Worm (Caenorhabditis elegans): Measurements from ENCODE around the gene lgc-40.

lgc-40 gene

DNA sequence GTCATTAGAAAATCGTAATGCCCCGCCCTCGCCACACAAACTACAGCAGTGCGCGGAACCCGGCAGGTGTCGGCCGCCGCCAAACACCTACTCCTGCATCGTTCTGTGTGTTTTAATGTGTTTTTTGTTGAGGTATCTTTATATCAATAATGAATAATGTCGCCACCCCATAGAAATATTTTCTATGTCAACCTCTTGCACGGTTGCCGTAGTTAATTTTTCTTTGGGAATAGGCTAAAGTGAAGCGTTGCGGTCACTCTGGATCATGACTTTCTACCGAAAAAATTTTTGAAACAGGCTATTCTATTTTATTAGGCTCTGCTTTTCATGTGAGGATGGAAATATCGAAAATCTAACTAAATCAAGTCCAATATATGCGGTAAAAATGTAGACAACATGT is 31.0 kb upstream of the lgc-40 start:
- TF ChIP-seq ceh-36 (tag; optimal IDR thresholded peaks at IDR 0.05) (no peak), scrt-1 (GFP tag; IDR thresholded peaks at IDR 0.05) (no peak), tbx-37 (GFP tag; conservative IDR thresholded peaks at IDR 0.05) (no peak), ets-7 (tag; optimal IDR thresholded peaks at IDR 0.05) (no peak), sea-1 (GFP tag; conservative IDR thresholded peaks at IDR 0.05) (no peak), ama-1 (optimal IDR thresholded peaks at IDR 0.05) (peak; percentile 77), tra-4 (tag; optimal IDR thresholded peaks at IDR 0.05) (no peak), hnd-1 (tag; optimal IDR thresholded peaks at IDR 0.05) (no peak)

DNA sequence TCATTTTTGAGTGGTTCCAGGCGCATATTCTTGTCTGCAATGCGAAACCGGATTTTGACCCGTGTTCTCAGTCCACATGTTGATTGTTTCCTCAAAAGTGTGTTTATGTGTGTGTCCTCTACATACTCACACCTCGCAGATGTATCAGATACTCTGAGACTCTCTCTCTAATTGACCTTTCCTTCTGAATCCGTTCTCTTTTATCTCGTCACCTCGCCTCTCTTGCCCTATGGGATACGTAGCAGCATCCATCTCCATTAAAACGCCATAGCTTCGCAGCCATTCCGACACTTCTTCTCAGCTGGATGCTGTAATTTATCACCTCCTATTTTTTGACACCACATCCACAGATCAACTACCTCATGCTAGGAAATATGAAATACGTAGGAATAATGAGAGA is 29.4 kb upstream of the lgc-40 start:
- TF ChIP-seq hnd-1 (tag; optimal IDR thresholded peaks at IDR 0.05) (no peak), aly-1 (tag; optimal IDR thresholded peaks at IDR 0.05) (no peak), flt-1 (GFP tag; IDR thresholded peaks at IDR 0.05) (no peak), tra-4 (tag; optimal IDR thresholded peaks at IDR 0.05) (no peak), sea-1 (GFP tag; conservative IDR thresholded peaks at IDR 0.05) (no peak), ceh-13 (GFP tag; optimal IDR thresholded peaks at IDR 0.05) (no peak), scrt-1 (GFP tag; IDR thresholded peaks at IDR 0.05) (no peak), F13C5.2 (tag; optimal IDR thresholded peaks at IDR 0.05) (no peak), tbx-37 (GFP tag; conservative IDR thresholded peaks at IDR 0.05) (no peak), ama-1 (optimal IDR thresholded peaks at IDR 0.05) (no peak), hmbx-1 (tag; optimal IDR thresholded peaks at IDR 0.05) (no peak), tbx-11 (GFP tag; IDR thresholded peaks at IDR 0.05) (no peak), pes-1 (GFP tag; IDR thresholded peaks at IDR 0.05) (no peak), ceh-36 (tag; optimal IDR thresholded peaks at IDR 0.05) (no peak), ets-7 (tag; optimal IDR thresholded peaks at IDR 0.05) (no peak), hmg-4 (GFP tag; optimal IDR thresholded peaks at IDR 0.05) (no peak), B0310.2 (tag; optimal IDR thresholded peaks at IDR 0.05) (no peak)

DNA sequence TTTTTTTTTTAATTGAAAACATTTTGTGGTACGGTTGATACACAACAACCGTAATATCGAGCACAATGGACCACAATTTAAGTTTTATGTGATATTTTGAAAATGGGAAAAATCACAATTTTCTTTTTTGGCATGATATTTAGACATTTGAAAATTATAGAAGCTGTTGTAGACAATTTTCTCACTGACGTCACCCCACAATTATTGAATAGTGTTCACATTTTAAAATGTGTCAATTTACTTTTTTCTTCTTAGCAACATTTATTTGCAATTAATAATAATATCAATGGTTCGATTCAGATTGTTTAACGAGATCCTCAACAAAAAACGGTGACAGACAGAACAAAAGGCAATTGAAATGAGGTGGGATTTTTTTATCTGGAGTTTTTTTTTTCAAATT is 24.5 kb upstream of the lgc-40 start, which contains the start of gene T01B6.1:
T01B6.1 (plus strand) TSS at position 301 of the 400 bp plus-strand sequence.
- no peak for TF ChIP-seq scrt-1 (GFP tag; IDR thresholded peaks at IDR 0.05)
- no peak for TF ChIP-seq hnd-1 (tag; optimal IDR thresholded peaks at IDR 0.05)
- no peak for TF ChIP-seq pes-1 (GFP tag; IDR thresholded peaks at IDR 0.05)
- TF ChIP-seq aly-1 (tag; optimal IDR thresholded peaks at IDR 0.05): no peak
- no peak for TF ChIP-seq ceh-36 (tag; optimal IDR thresholded peaks at IDR 0.05)
- TF ChIP-seq ets-7 (tag; optimal IDR thresholded peaks at IDR 0.05): no peak
- no peak for TF ChIP-seq tra-4 (tag; optimal IDR thresholded peaks at IDR 0.05)
- no peak for TF ChIP-seq hmg-4 (GFP tag; optimal IDR thresholded peaks at IDR 0.05)
- no peak for TF ChIP-seq hmbx-1 (tag; optimal IDR thresholded peaks at IDR 0.05)
- TF ChIP-seq tbx-11 (GFP tag; IDR thresholded peaks at IDR 0.05): no peak
- TF ChIP-seq flt-1 (GFP tag; IDR thresholded peaks at IDR 0.05): no peak
- no peak for TF ChIP-seq ama-1 (optimal IDR thresholded peaks at IDR 0.05)
- TF ChIP-seq ceh-13 (GFP tag; optimal IDR thresholded peaks at IDR 0.05): no peak
- TF ChIP-seq sea-1 (GFP tag; conservative IDR thresholded peaks at IDR 0.05): no peak
- TF ChIP-seq tbx-37 (GFP tag; conservative IDR thresholded peaks at IDR 0.05): no peak
- TF ChIP-seq B0310.2 (tag; optimal IDR thresholded peaks at IDR 0.05): no peak
- TF ChIP-seq F13C5.2 (tag; optimal IDR thresholded peaks at IDR 0.05): no peak

DNA sequence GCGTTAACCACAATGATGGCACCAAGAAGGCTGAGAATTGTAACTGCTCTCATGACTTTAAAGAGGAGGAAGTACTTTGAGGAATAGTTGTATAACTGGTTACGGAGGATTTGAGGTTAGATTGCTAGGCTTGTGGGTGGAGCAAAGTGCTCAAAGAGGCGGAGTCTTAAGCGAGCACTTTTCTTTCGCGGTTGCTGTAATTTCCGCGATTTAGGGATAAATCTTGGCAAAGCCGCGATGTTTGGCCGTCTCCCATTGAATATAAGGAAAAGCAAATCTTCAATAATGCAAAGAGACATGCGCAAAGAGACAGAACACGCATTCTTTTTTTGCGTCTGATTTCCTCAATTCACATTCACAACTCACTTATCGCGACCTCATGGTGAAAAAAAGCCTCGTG is 21.7 kb upstream of the lgc-40 start, which contains the start of gene nlp-45:
nlp-45 (minus strand) TSS at position 101 of the 400 bp plus-strand sequence.
- no peak for TF ChIP-seq pes-1 (GFP tag; IDR thresholded peaks at IDR 0.05)
- TF ChIP-seq ceh-13 (GFP tag; optimal IDR thresholded peaks at IDR 0.05): no peak
- TF ChIP-seq hmbx-1 (tag; optimal IDR thresholded peaks at IDR 0.05): no peak
- no peak for TF ChIP-seq ama-1 (optimal IDR thresholded peaks at IDR 0.05)
- TF ChIP-seq F13C5.2 (tag; optimal IDR thresholded peaks at IDR 0.05): no peak
- TF ChIP-seq aly-1 (tag; optimal IDR thresholded peaks at IDR 0.05): no peak
- TF ChIP-seq tbx-37 (GFP tag; conservative IDR thresholded peaks at IDR 0.05): no peak
- TF ChIP-seq tra-4 (tag; optimal IDR thresholded peaks at IDR 0.05): no peak
- no peak for TF ChIP-seq ets-7 (tag; optimal IDR thresholded peaks at IDR 0.05)
- no peak for TF ChIP-seq hnd-1 (tag; optimal IDR thresholded peaks at IDR 0.05)
- TF ChIP-seq flt-1 (GFP tag; IDR thresholded peaks at IDR 0.05): no peak
- no peak for TF ChIP-seq B0310.2 (tag; optimal IDR thresholded peaks at IDR 0.05)
- TF ChIP-seq sea-1 (GFP tag; conservative IDR thresholded peaks at IDR 0.05): no peak
- TF ChIP-seq tbx-11 (GFP tag; IDR thresholded peaks at IDR 0.05): no peak
- TF ChIP-seq scrt-1 (GFP tag; IDR thresholded peaks at IDR 0.05): no peak

DNA sequence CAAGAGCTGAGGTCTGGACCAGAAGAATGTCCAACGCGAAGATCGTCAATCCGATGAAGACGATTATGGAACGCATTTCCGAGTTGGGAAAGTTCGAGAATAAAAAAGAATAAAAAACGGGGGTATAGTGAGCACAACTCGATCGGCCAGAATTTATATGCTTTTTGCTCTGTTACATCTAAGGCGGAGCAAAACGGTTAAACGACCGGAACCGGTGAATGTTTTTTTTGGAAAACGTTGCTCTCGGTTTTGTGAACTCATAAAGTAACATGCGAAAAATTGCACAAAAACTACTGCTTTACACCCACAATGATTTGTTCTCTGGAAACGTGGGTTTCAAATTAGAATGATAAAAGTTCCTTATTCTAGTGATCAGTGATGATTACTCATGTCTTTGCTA is 17.9 kb upstream of the lgc-40 start, which contains the start of gene nlp-22:
nlp-22 (minus strand) TSS at position 101 of the 400 bp plus-strand sequence.
- no peak for TF ChIP-seq hmg-4 (GFP tag; optimal IDR thresholded peaks at IDR 0.05)

DNA sequence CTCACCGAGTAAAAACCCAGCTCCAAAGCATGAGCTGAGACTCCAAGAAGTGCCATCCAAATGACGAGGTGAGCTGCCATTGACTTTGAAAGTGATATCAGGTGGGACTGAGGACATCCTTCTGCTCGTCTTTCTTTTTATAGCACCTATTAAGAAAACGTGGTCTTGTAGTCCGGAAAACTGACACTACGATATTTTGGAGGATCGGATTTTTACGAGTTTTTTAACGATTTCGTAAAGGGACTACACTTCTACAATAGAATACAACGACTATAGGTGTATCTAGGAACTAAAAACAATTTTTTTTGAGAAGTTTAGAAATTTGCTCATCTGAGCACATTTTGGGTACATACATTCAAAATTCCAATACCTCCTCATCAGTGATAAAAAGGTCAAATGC is 17.0 kb upstream of the lgc-40 start, which contains the start of gene nlp-23:
nlp-23 (minus strand) TSS at position 101 of the 400 bp plus-strand sequence.
- TF ChIP-seq hnd-1 (tag; optimal IDR thresholded peaks at IDR 0.05): no peak
- no peak for TF ChIP-seq scrt-1 (GFP tag; IDR thresholded peaks at IDR 0.05)
- no peak for TF ChIP-seq hmg-4 (GFP tag; optimal IDR thresholded peaks at IDR 0.05)
- no peak for TF ChIP-seq B0310.2 (tag; optimal IDR thresholded peaks at IDR 0.05)
- TF ChIP-seq tra-4 (tag; optimal IDR thresholded peaks at IDR 0.05): no peak
- TF ChIP-seq aly-1 (tag; optimal IDR thresholded peaks at IDR 0.05): no peak

DNA sequence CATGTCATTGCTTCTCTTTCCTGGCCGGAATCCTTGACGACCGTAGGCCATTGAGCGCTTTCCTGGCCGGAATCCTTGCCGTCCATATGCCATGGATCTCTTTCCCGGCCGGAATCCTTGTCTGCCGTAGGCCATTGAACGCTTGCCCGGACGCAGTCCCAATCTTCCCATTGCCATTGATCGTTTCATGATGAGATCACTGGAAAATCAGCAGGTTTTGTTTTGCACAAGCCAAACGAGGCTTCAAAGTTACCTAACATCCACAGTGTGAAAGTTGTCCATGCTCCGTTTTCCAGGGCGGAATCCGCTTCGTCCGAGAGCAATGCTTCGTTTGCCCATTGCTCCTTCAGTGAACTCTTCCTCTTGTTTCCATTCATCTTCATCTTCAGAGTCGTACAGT is 15.8 kb upstream of the lgc-40 start:
- TF ChIP-seq ceh-36 (tag; optimal IDR thresholded peaks at IDR 0.05) (no peak), sea-1 (GFP tag; conservative IDR thresholded peaks at IDR 0.05) (no peak), F13C5.2 (tag; optimal IDR thresholded peaks at IDR 0.05) (no peak), scrt-1 (GFP tag; IDR thresholded peaks at IDR 0.05) (no peak), hnd-1 (tag; optimal IDR thresholded peaks at IDR 0.05) (no peak), hmbx-1 (tag; optimal IDR thresholded peaks at IDR 0.05) (no peak), tbx-37 (GFP tag; conservative IDR thresholded peaks at IDR 0.05) (no peak), ama-1 (optimal IDR thresholded peaks at IDR 0.05) (no peak), ceh-13 (GFP tag; optimal IDR thresholded peaks at IDR 0.05) (no peak), tra-4 (tag; optimal IDR thresholded peaks at IDR 0.05) (no peak), pes-1 (GFP tag; IDR thresholded peaks at IDR 0.05) (no peak), aly-1 (tag; optimal IDR thresholded peaks at IDR 0.05) (no peak), B0310.2 (tag; optimal IDR thresholded peaks at IDR 0.05) (no peak), flt-1 (GFP tag; IDR thresholded peaks at IDR 0.05) (no peak), tbx-11 (GFP tag; IDR thresholded peaks at IDR 0.05) (no peak), hmg-4 (GFP tag; optimal IDR thresholded peaks at IDR 0.05) (no peak), ets-7 (tag; optimal IDR thresholded peaks at IDR 0.05) (no peak)
